Fruit fly (Drosophila melanogaster): ENCODE results near the gene CG14424.

DNA sequence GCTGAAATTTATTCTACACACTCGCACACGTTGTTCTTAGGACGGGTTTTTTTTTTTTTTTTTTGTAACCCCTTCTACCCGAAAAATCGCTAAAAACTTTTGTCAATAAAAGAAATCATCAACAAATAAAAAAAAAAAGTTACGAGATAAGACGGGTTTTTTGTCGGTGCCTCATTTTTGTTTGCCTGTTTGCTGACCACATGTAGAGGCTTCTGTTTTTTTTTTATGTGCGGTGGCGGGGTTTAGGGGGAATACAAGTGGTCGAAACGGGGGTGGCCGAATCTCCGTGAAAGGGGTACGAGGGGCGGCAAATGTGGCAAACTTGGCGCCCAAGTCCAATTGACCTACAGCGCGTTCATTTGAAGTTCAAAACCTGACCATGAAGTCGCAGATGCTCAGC, 8.5 kb downstream of the CG14424 start:
- no peak for TF ChIP-seq CG8478 (optimal IDR thresholded peaks at IDR 0.05)
- TF ChIP-seq CTCF (optimal IDR thresholded peaks at IDR 0.05): no peak

All from S2 (cell line).